Worm (Caenorhabditis elegans): ENCODE results near the gene F13A2.4.

DNA sequence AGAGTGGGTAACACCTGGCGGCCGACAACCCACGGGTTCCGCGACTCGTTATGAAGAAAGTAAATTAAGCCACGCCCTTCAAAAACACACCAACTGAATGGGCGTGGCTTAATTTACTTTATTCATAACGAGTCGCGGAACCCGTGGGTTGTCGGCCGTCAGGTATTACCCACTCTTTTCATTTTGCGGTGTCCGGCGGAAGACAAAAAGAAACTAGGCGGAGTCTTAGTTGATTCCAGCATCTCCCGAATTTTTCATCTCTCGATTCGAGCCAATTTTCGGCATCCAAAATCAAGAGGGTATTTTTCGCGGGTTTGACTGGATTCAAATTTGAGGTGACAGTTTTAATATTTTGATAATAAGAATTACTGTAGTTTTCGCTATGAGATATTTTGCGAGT, 47.6 kb upstream of the F13A2.4 start:
- TF ChIP-seq ama-1 (optimal IDR thresholded peaks at IDR 0.05) = no peak
- no peak for TF ChIP-seq ceh-82 (tag; optimal IDR thresholded peaks at IDR 0.05)
- TF ChIP-seq unc-62 (GFP tag; optimal IDR thresholded peaks at IDR 0.05) = no peak
- TF ChIP-seq R02D3.7 (tag; optimal IDR thresholded peaks at IDR 0.05) = no peak
- TF ChIP-seq nhr-11 (tag; optimal IDR thresholded peaks at IDR 0.05) = no peak
